Worm (Caenorhabditis elegans): ENCODE data around the gene btb-17.

btb-17 gene

DNA sequence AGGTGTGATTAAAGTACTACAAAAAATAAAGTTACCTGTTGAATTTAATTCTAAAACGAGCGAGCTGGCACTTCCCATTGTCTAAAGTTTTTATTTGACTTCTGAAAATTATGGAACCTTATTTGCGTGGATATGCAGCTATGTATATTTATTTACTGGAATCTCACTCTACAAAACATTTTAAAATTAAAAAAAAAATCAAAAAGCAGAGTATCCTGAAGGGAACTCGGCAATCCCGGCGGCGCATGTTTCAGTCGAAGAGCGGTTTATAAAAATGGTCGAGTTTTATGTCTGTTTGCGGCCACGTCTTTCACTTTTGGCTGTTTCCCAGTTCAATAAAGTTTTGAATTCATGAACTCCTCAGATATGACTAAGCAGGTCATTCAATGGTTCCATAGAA, 41.8 kb downstream of the btb-17 start, which contains the start of gene F14D2.19:
TSS of gene F14D2.19 (minus strand) at position 101 of the 400 bp plus-strand sequence.
- TF ChIP-seq snu-23 (GFP tag; optimal IDR thresholded peaks at IDR 0.05) (no peak), lir-3 (tag; optimal IDR thresholded peaks at IDR 0.05; ENCODE audit: poor library complexity) (no peak), xbp-1 (tag; optimal IDR thresholded peaks at IDR 0.05) (no peak), blmp-1 (tag; optimal IDR thresholded peaks at IDR 0.05) (no peak)

DNA sequence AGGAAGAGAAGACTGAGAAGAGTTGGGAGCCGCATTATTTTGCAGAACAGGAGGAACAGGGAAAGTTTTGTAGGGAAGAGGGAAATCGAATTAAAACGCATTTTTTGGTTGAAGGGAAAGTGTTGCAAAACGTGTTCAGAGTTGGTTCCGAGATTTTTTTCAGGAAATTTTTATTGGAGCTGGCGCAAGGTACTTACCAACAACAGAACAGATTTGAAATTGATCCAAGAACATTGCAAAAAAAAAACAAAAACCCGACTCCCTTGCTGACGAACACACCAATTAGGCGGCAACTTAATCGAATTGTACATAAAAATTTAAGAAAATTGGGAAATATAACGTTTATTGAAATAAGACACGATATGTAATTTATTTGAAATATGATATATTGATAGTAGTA, 43.4 kb downstream of the btb-17 start, which contains the start of gene F14D2.7:
TSS of gene F14D2.7 (minus strand) at position 101 of the 400 bp plus-strand sequence.
- TF ChIP-seq pag-3 (tag; optimal IDR thresholded peaks at IDR 0.05; ENCODE audit: borderline replicate concordance, insufficient read depth) (no peak), ceh-63 (GFP tag; optimal IDR thresholded peaks at IDR 0.05) (no peak), nhr-47 (tag; optimal IDR thresholded peaks at IDR 0.05) (no peak), fkh-8 (tag; optimal IDR thresholded peaks at IDR 0.05) (no peak)

DNA sequence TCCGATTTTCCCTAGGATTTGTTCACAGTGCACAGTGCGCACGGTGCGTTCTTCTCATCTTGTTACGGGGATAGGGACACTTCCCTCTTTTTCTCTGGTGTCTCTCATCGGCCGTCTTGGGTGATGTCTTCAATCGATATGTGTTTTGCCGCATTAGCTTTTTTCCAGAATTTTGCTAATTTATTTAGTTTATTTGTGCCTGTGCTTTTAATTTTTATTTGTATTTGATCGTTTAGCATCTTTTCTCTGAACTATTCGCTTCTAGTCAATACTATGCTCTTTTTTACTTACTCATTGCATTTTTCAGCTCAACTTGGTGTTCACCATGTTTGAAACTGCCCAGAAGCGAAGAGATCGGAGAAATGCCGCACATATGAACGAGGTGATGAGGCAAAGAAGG, 45.0 kb downstream of the btb-17 start, which contains the start of gene F14D2.5:
TSS of gene F14D2.5 (plus strand) at position 301 of the 400 bp plus-strand sequence.
- TF ChIP-seq nhr-11 (tag; optimal IDR thresholded peaks at IDR 0.05) (no peak), jun-1 (tag; optimal IDR thresholded peaks at IDR 0.05) (no peak), lin-35 (GFP tag; optimal IDR thresholded peaks at IDR 0.05) (no peak), xbp-1 (tag; optimal IDR thresholded peaks at IDR 0.05) (no peak), nhr-19 (GFP tag; conservative IDR thresholded peaks at IDR 0.05) (no peak), efl-3 (GFP tag; optimal IDR thresholded peaks at IDR 0.05) (no peak), snu-23 (GFP tag; optimal IDR thresholded peaks at IDR 0.05) (no peak), aha-1 (tag; optimal IDR thresholded peaks at IDR 0.05) (no peak), ama-1 (optimal IDR thresholded peaks at IDR 0.05) (no peak), nhr-76 (tag; optimal IDR thresholded peaks at IDR 0.05) (no peak), mab-9 (GFP tag; IDR thresholded peaks at IDR 0.05) (no peak), mdl-1 (tag; optimal IDR thresholded peaks at IDR 0.05) (no peak), aly-2 (tag; optimal IDR thresholded peaks at IDR 0.05) (no peak), elt-3 (tag; optimal IDR thresholded peaks at IDR 0.05) (no peak)

DNA sequence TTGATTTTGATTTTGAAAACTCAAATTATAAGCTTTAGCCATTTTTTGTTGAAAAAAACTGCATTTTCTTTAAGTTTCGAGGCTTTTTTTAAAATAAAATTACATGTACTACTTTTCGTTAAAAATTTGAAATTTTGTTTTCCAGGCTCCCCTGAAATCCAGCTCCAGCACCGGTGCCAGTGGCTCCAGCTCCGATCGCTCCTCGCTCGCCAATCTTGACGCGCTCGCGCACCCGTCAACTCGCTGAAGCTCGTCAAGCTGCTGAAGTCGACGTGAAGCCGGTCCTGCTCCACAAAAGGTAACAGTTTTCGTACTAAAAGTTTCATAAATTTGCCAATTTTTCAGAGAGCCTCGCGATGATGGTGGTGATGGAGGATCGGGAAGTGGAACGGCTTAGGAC, 45.6 kb downstream of the btb-17 start:
- TF ChIP-seq C16A3.4 (tag; optimal IDR thresholded peaks at IDR 0.05) (no peak), nhr-28 (tag; optimal IDR thresholded peaks at IDR 0.05) (no peak), ceh-63 (GFP tag; optimal IDR thresholded peaks at IDR 0.05) (no peak), unc-86 (tag; optimal IDR thresholded peaks at IDR 0.05) (no peak), blmp-1 (tag; optimal IDR thresholded peaks at IDR 0.05) (no peak), elt-3 (tag; optimal IDR thresholded peaks at IDR 0.05) (no peak), aha-1 (tag; optimal IDR thresholded peaks at IDR 0.05) (no peak), sox-4 (tag; optimal IDR thresholded peaks at IDR 0.05) (no peak), nhr-11 (tag; optimal IDR thresholded peaks at IDR 0.05) (no peak), tbx-2 (tag; optimal IDR thresholded peaks at IDR 0.05) (no peak), nhr-12 (tag; optimal IDR thresholded peaks at IDR 0.05) (no peak), F16B12.6 (tag; optimal IDR thresholded peaks at IDR 0.05) (no peak), zag-1 (tag; optimal IDR thresholded peaks at IDR 0.05) (no peak), fos-1 (tag; optimal IDR thresholded peaks at IDR 0.05) (no peak), nhr-90 (tag; optimal IDR thresholded peaks at IDR 0.05; ENCODE audit: poor library complexity) (no peak), ceh-82 (tag; optimal IDR thresholded peaks at IDR 0.05) (no peak), rnt-1 (tag; optimal IDR thresholded peaks at IDR 0.05) (no peak), ztf-4 (tag; optimal IDR thresholded peaks at IDR 0.05) (no peak), snpc-4 (tag; optimal IDR thresholded peaks at IDR 0.05) (no peak)

DNA sequence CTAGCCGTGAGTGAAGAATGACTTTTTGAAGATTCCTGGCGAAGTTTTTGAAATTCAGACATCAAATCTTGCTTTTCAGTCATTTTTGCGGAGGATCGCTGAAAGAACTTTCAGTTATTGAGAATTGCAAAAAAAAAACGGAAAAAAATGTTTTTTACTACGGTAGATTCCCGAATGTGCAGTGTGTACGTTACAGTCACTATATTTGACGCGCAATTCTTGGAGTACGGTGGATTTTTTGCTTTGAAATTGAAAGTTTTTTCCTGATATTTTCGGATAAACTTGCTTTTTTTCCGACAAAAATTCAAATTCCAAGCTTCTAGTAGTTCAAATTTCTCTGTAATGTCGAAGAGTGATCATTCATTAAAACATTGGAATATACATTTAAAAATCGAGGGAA, 46.8 kb downstream of the btb-17 start, which contains the start of gene F14D2.11:
TSS of gene F14D2.11 (minus strand) at position 101 of the 400 bp plus-strand sequence.
- TF ChIP-seq nhr-28 (tag; optimal IDR thresholded peaks at IDR 0.05) (no peak), nhr-76 (tag; optimal IDR thresholded peaks at IDR 0.05) (no peak), fkh-4 (tag; optimal IDR thresholded peaks at IDR 0.05; ENCODE audit: borderline replicate concordance) (no peak), lsy-2 (tag; optimal IDR thresholded peaks at IDR 0.05) (no peak), ceh-82 (tag; optimal IDR thresholded peaks at IDR 0.05) (no peak)

Data from whole organism, L1 larva.